Worm (Caenorhabditis elegans) whole organism, early embryonic: ENCODE measurements around the gene C48B4.6.

ENCODE experiments used
- B0310.2 ChIP-seq: sonication (generic microtip); optimal IDR thresholded peaks from 2 replicates; lab custom pipeline; 2016; ENCODE audit warnings: mild to moderate bottlenecking, missing genetic modification characterization, missing compliant biosample characterization
- F13C5.2 ChIP-seq: sonication (generic microtip); optimal IDR thresholded peaks from 2 replicates; lab custom pipeline; 2017; ENCODE audit warnings: mild to moderate bottlenecking, missing genetic modification characterization, inconsistent platforms, missing compliant biosample characterization
- aly-1 ChIP-seq: sonication (generic microtip); optimal IDR thresholded peaks from 2 replicates; lab custom pipeline; 2016; ENCODE audit warnings: missing genetic modification characterization, missing compliant biosample characterization
- ama-1 ChIP-seq: fragments of 150-350 bp; optimal IDR thresholded peaks from 2 replicates; lab custom pipeline; 2014
- ceh-13 ChIP-seq: fragments of 200-800 bp; sonication (Bioruptor generic); optimal IDR thresholded peaks from 2 replicates; lab custom pipeline; 2018; ENCODE audit warnings: mild to moderate bottlenecking, missing genetic modification characterization, missing compliant biosample characterization
- ceh-36 ChIP-seq: sonication (generic microtip); optimal IDR thresholded peaks from 2 replicates; lab custom pipeline; 2016; ENCODE audit warnings: missing genetic modification characterization, inconsistent platforms, missing compliant biosample characterization
- ets-7 ChIP-seq: sonication (generic microtip); optimal IDR thresholded peaks from 2 replicates; lab custom pipeline; 2016; ENCODE audit warnings: missing genotype, missing genetic modification characterization, missing compliant biosample characterization
- flt-1 ChIP-seq: fragments of 200-800 bp; sonication (Bioruptor generic); IDR thresholded peaks from 2 replicates; pipeline ENCODE4 v1.3.6; 2022; ENCODE audit warnings: missing genetic modification characterization, missing compliant biosample characterization
- hmbx-1 ChIP-seq: sonication (generic microtip); optimal IDR thresholded peaks from 2 replicates; lab custom pipeline; 2016; ENCODE audit warnings: mild to moderate bottlenecking, missing genetic modification characterization, missing compliant biosample characterization
- hmg-4 ChIP-seq: fragments of 200-800 bp; sonication (Bioruptor generic); optimal IDR thresholded peaks from 2 replicates; lab custom pipeline; 2018; ENCODE audit warnings: mild to moderate bottlenecking, missing genetic modification characterization, missing compliant biosample characterization
- hnd-1 ChIP-seq: sonication (generic microtip); optimal IDR thresholded peaks from 2 replicates; lab custom pipeline; 2016; ENCODE audit warnings: missing genetic modification characterization, missing compliant biosample characterization
- pes-1 ChIP-seq: fragments of 200-800 bp; sonication (Bioruptor generic); IDR thresholded peaks from 2 replicates; pipeline ENCODE4 v1.3.6; 2022; ENCODE audit warnings: missing genetic modification reagents, missing genetic modification characterization, missing compliant biosample characterization
- scrt-1 ChIP-seq: fragments of 200-800 bp; sonication (Bioruptor generic); IDR thresholded peaks from 2 replicates; pipeline ENCODE4 v1.3.6; 2022; ENCODE audit warnings: missing genetic modification characterization, missing compliant biosample characterization
- sea-1 ChIP-seq: fragments of 200-800 bp; sonication (Bioruptor generic); conservative IDR thresholded peaks from 2 replicates; pipeline ENCODE4 v1.3.6; 2022; ENCODE audit warnings: missing genetic modification characterization, missing compliant biosample characterization
- tbx-11 ChIP-seq: fragments of 200-800 bp; sonication (Bioruptor generic); IDR thresholded peaks from 2 replicates; pipeline ENCODE4 v1.3.6; 2022; ENCODE audit warnings: missing genetic modification characterization, missing compliant biosample characterization
- tbx-37 ChIP-seq: fragments of 200-800 bp; sonication (Bioruptor generic); conservative IDR thresholded peaks from 2 replicates; pipeline ENCODE4 v1.3.6; 2022; ENCODE audit warnings: missing genetic modification reagents, missing genetic modification characterization, missing compliant biosample characterization
- tra-4 ChIP-seq: sonication (generic microtip); optimal IDR thresholded peaks from 2 replicates; lab custom pipeline; 2017; ENCODE audit warnings: missing genetic modification characterization, missing compliant biosample characterization

Gene C48B4.6

ce11 chrIII:9558463-9558862 is at the start of gene C48B4.6:
Gene C48B4.6, minus strand, starts transcription at chrIII:9558563.
- TF ChIP-seq ets-7: no peak
- TF ChIP-seq scrt-1 (GFP tag; lab: Robert Waterston, UW): no peak
- TF ChIP-seq tbx-37 (GFP tag; lab: Robert Waterston, UW): no peak
- TF ChIP-seq flt-1: no peak
- TF ChIP-seq ceh-36 (tag; lab: Kevin White, UChicago): no peak
- TF ChIP-seq sea-1 (GFP tag; lab: Robert Waterston, UW): no peak
- no peak for TF ChIP-seq hnd-1
- TF ChIP-seq ama-1 (lab: Kevin White, UChicago): no peak
- no peak for TF ChIP-seq tbx-11 (GFP tag; lab: Robert Waterston, UW)
- TF ChIP-seq tra-4 (tag; lab: Kevin White, UChicago): no peak
- TF ChIP-seq pes-1: no peak
- no peak for TF ChIP-seq aly-1 (tag; lab: Kevin White, UChicago)
- TF ChIP-seq B0310.2 (tag; lab: Kevin White, UChicago): no peak
- no peak for TF ChIP-seq ceh-13
- TF ChIP-seq F13C5.2 (tag; lab: Kevin White, UChicago): no peak
- TF ChIP-seq hmg-4 (GFP tag; lab: Kevin White, UChicago): no peak
- no peak for TF ChIP-seq hmbx-1 (tag; lab: Kevin White, UChicago)

ce11 chrIII:9600645-9601044 is 42.3 kb upstream of the C48B4.6 start, which contains the start of gene F58A4.2:
Gene F58A4.2, minus strand, starts transcription at chrIII:9600745.
- TF ChIP-seq hmg-4 (GFP tag; lab: Kevin White, UChicago) (no peak), aly-1 (tag; lab: Kevin White, UChicago) (no peak), ceh-36 (tag; lab: Kevin White, UChicago) (no peak), tbx-37 (GFP tag; lab: Robert Waterston, UW) (no peak), pes-1 (no peak), sea-1 (GFP tag; lab: Robert Waterston, UW) (no peak), hmbx-1 (tag; lab: Kevin White, UChicago) (no peak), tra-4 (tag; lab: Kevin White, UChicago) (no peak), tbx-11 (GFP tag; lab: Robert Waterston, UW) (no peak), hnd-1 (no peak), F13C5.2 (tag; lab: Kevin White, UChicago) (no peak), ama-1 (lab: Kevin White, UChicago) (no peak), flt-1 (no peak), B0310.2 (tag; lab: Kevin White, UChicago) (no peak), ceh-13 (no peak), ets-7 (no peak)

- TF ChIP-seq scrt-1 (GFP tag; lab: Robert Waterston, UW): no peak
- no peak for TF ChIP-seq ets-7
- TF ChIP-seq hnd-1: no peak
Observed at ce11 chrIII:9598168-9598567, 39.8 kb upstream of the C48B4.6 start, which contains the start of gene F58A4.1. Gene F58A4.1, plus strand, starts transcription at chrIII:9598468.

ce11 chrIII:9597044-9597443 is 38.7 kb upstream of the C48B4.6 start, which contains the start of gene C48B4.12:
Gene C48B4.12, plus strand, starts transcription at chrIII:9597344.
- TF ChIP-seq ceh-36 (tag; lab: Kevin White, UChicago) (no peak), hmg-4 (GFP tag; lab: Kevin White, UChicago) (no peak), ceh-13 (no peak), tra-4 (tag; lab: Kevin White, UChicago) (no peak)

ce11 chrIII:9595563-9595962 is 37.2 kb upstream of the C48B4.6 start, which contains the start of gene rom-2:
Gene rom-2, minus strand, starts transcription at chrIII:9595663.
- TF ChIP-seq tra-4 (tag; lab: Kevin White, UChicago): no peak
- no peak for TF ChIP-seq ceh-36 (tag; lab: Kevin White, UChicago)
- TF ChIP-seq ceh-13: no peak
- TF ChIP-seq ets-7: no peak
- no peak for TF ChIP-seq aly-1 (tag; lab: Kevin White, UChicago)
- TF ChIP-seq pes-1: no peak
- TF ChIP-seq flt-1: no peak

- TF ChIP-seq pes-1 (no peak), ceh-13 (no peak), ama-1 (lab: Kevin White, UChicago) (no peak), hmg-4 (GFP tag; lab: Kevin White, UChicago) (no peak), tbx-11 (GFP tag; lab: Robert Waterston, UW) (no peak), flt-1 (no peak), ets-7 (no peak), sea-1 (GFP tag; lab: Robert Waterston, UW) (no peak), ceh-36 (tag; lab: Kevin White, UChicago) (no peak), hmbx-1 (tag; lab: Kevin White, UChicago) (no peak), tra-4 (tag; lab: Kevin White, UChicago) (no peak), scrt-1 (GFP tag; lab: Robert Waterston, UW) (no peak), B0310.2 (tag; lab: Kevin White, UChicago) (no peak), tbx-37 (GFP tag; lab: Robert Waterston, UW) (no peak), hnd-1 (no peak), F13C5.2 (tag; lab: Kevin White, UChicago) (no peak), aly-1 (tag; lab: Kevin White, UChicago) (no peak)
Observed at ce11 chrIII:9592118-9592517, 33.8 kb upstream of the C48B4.6 start, which contains the start of gene acox-1.5. Gene acox-1.5, minus strand, starts transcription at chrIII:9592192.

ce11 chrIII:9590212-9590611 is 31.8 kb upstream of the C48B4.6 start:
- TF ChIP-seq hnd-1 (no peak), B0310.2 (tag; lab: Kevin White, UChicago) (no peak), ceh-13 (no peak), aly-1 (tag; lab: Kevin White, UChicago) (no peak), tbx-37 (GFP tag; lab: Robert Waterston, UW) (no peak), F13C5.2 (tag; lab: Kevin White, UChicago) (no peak), tra-4 (tag; lab: Kevin White, UChicago) (no peak), hmbx-1 (tag; lab: Kevin White, UChicago) (no peak), ets-7 (no peak), scrt-1 (GFP tag; lab: Robert Waterston, UW) (no peak), ceh-36 (tag; lab: Kevin White, UChicago) (no peak), tbx-11 (GFP tag; lab: Robert Waterston, UW) (no peak), sea-1 (GFP tag; lab: Robert Waterston, UW) (no peak), pes-1 (no peak), ama-1 (lab: Kevin White, UChicago) (no peak), flt-1 (no peak), hmg-4 (GFP tag; lab: Kevin White, UChicago) (no peak)
